Fruit fly (Drosophila melanogaster): ENCODE data around the gene mub.

Gene mub

DNA sequence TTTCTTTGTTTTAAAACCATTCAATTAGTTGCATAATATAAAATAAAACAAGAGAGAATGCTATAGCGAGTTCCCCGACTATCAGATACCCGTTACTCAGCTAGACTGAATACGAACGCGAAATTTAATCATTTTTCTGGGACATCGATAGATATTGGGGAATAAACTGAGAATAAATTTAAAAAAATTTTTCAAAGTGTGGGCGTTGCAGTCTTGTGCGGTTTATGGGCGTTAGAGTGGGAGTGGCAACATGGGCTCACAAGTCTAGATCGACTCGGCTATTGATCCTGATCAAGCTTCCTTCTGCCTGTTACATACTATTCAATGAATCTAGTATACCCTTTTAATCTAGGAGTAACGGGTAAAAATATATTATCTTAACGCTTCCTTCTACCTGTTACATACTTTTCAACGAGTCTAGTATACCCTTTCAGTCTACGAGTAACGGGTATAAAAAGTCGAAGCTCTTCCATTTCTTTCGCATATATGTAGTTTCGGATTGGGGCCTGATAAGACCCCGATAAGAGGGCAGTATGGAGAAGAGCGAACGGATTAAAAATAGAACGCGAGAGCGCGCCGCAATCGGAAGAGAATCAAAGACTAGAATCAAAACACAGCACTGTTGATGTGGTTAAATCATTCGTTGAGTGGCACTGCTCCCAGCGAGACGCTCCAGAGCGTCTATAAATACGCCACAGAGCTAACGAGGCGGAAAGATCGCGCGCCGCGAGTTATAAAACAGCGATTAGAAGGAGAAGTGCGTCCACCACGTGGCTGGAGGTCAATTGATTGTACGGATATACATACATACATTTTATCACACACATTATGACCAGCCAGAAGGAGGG lies 110.1 kb downstream of the mub start, which contains the start of gene CG7458 (continued):
- peak; percentile 58 for TF ChIP-seq bab2 (GFP tag; optimal IDR thresholded peaks at IDR 0.05)
- TF ChIP-seq inv (GFP tag; IDR thresholded peaks at IDR 0.05; ENCODE audit: partially characterized antibody), result no peak
- peak; percentile 12 for TF ChIP-seq CG8281 (tag; optimal IDR thresholded peaks at IDR 0.05)
- no peak for TF ChIP-seq pzg (GFP tag; optimal IDR thresholded peaks at IDR 0.05)
- TF ChIP-seq CG13296 (GFP tag; optimal IDR thresholded peaks at IDR 0.05), result no peak
- peak; percentile 46 for TF ChIP-seq Hr3 (GFP tag; optimal IDR thresholded peaks at IDR 0.05)
- peak; percentile 21; the same call in 1 of the 4 replicates for TF ChIP-seq Gug (GFP tag; IDR thresholded peaks at IDR 0.05)
- no peak for TF ChIP-seq CG8478 (optimal IDR thresholded peaks at IDR 0.05)
- no peak for TF ChIP-seq CG12236 (GFP tag; optimal IDR thresholded peaks at IDR 0.05)
- peak; percentile 31 for TF ChIP-seq fu2 (GFP tag; optimal IDR thresholded peaks at IDR 0.05)
- peak; percentile 39 for TF ChIP-seq CG14710 (tag; optimal IDR thresholded peaks at IDR 0.05)
- 0 out of 2 replicates have a peak, but pooled peaks have one; percentile 11 for TF ChIP-seq CG17612 (GFP tag; IDR thresholded peaks at IDR 0.05)
- TF ChIP-seq CG12659 (GFP tag; optimal IDR thresholded peaks at IDR 0.05), result peak; percentile 50
- peak in 1 of 3 experiments; percentile 41 for TF ChIP-seq lola (GFP tag; optimal IDR thresholded peaks at IDR 0.05)
- no peak for TF ChIP-seq Elba2 (GFP tag; optimal IDR thresholded peaks at IDR 0.05)
- peak; percentile 75 for TF ChIP-seq ftz-f1 (GFP tag; optimal IDR thresholded peaks at IDR 0.05)
- TF ChIP-seq Mes4 (GFP tag; optimal IDR thresholded peaks at IDR 0.05), result peak; percentile 51
- TF ChIP-seq CG18262 (tag; optimal IDR thresholded peaks at IDR 0.05), result peak; percentile 78
- TF ChIP-seq CG12219 (GFP tag; optimal IDR thresholded peaks at IDR 0.05), result peak; percentile 4
- peak; percentile 50 for TF ChIP-seq CG16863 (GFP tag; optimal IDR thresholded peaks at IDR 0.05)
- TF ChIP-seq Ets65A (GFP tag), result no peak
- no peak for TF ChIP-seq ham (GFP tag; IDR thresholded peaks at IDR 0.05)
- TF ChIP-seq grau (tag; optimal IDR thresholded peaks at IDR 0.05), result peak; percentile 63
- peak; percentile 47 for TF ChIP-seq lab (GFP tag; optimal IDR thresholded peaks at IDR 0.05)
- peak; percentile 73 for TF ChIP-seq CG11504 (tag; optimal IDR thresholded peaks at IDR 0.05)
- peak; percentile 83 for TF ChIP-seq row (GFP tag; IDR thresholded peaks at IDR 0.05)
- peak; percentile 13; the same call in 1 of the 2 replicates for TF ChIP-seq CG8765 (GFP tag; IDR thresholded peaks at IDR 0.05)
- TF ChIP-seq fru (optimal IDR thresholded peaks at IDR 0.05), result no peak
- peak; percentile 44 for TF ChIP-seq ATbp (GFP tag; optimal IDR thresholded peaks at IDR 0.05)
- TF ChIP-seq CG6689 (GFP tag; IDR thresholded peaks at IDR 0.05), result 0 out of 2 replicates have a peak, but pooled peaks have one; percentile 37
- peak; percentile 28; the same call in 1 of the 2 replicates for TF ChIP-seq seq (GFP tag; IDR thresholded peaks at IDR 0.05)
- TF ChIP-seq so (GFP tag; IDR thresholded peaks at IDR 0.05), result no peak
- peak; percentile 92 for TF ChIP-seq sens (GFP tag)
- peak; percentile 18; the same call in 1 of the 2 replicates for TF ChIP-seq amos (GFP tag; IDR thresholded peaks at IDR 0.05; ENCODE audit: partially characterized antibody)
- peak; percentile 34 for TF ChIP-seq al (GFP tag; IDR thresholded peaks at IDR 0.05)
- TF ChIP-seq nerfin-1 (tag; optimal IDR thresholded peaks at IDR 0.05), result no peak
- TF ChIP-seq CG6791 (GFP tag; IDR thresholded peaks at IDR 0.05; ENCODE audit: partially characterized antibody), result peak; percentile 55; the same call in 1 of the 3 replicates
- peak; percentile 50; the same call in 1 of the 2 replicates for TF ChIP-seq CG31224 (GFP tag; IDR thresholded peaks at IDR 0.05)
- peak; percentile 44; the same call in 1 of the 3 replicates for TF ChIP-seq CG2889 (GFP tag; IDR thresholded peaks at IDR 0.05)
- peak; percentile 12 for TF ChIP-seq Myb (GFP tag; optimal IDR thresholded peaks at IDR 0.05)
- TF ChIP-seq cas (GFP tag; IDR thresholded peaks at IDR 0.05), result no peak
- TF ChIP-seq CG17385 (GFP tag; optimal IDR thresholded peaks at IDR 0.05), result peak; percentile 29
- no peak for TF ChIP-seq psq (GFP tag; optimal IDR thresholded peaks at IDR 0.05)
- TF ChIP-seq ind (GFP tag; optimal IDR thresholded peaks at IDR 0.05), result peak; percentile 41
- peak; percentile 33 for TF ChIP-seq CG12942 (GFP tag; optimal IDR thresholded peaks at IDR 0.05)
- TF ChIP-seq Aef1 (GFP tag; IDR thresholded peaks at IDR 0.05), result peak; percentile 37; the same call in 1 of the 3 replicates
- TF ChIP-seq gfzf (GFP tag; optimal IDR thresholded peaks at IDR 0.05), result no peak
- peak; percentile 21 for TF ChIP-seq CG6654 (GFP tag; optimal IDR thresholded peaks at IDR 0.05)
- TF ChIP-seq CG33213 (GFP tag; optimal IDR thresholded peaks at IDR 0.05), result peak; percentile 17

Data from whole organism, embryonic.